Worm (Caenorhabditis elegans): ENCODE results near the gene F56D6.14.

DNA sequence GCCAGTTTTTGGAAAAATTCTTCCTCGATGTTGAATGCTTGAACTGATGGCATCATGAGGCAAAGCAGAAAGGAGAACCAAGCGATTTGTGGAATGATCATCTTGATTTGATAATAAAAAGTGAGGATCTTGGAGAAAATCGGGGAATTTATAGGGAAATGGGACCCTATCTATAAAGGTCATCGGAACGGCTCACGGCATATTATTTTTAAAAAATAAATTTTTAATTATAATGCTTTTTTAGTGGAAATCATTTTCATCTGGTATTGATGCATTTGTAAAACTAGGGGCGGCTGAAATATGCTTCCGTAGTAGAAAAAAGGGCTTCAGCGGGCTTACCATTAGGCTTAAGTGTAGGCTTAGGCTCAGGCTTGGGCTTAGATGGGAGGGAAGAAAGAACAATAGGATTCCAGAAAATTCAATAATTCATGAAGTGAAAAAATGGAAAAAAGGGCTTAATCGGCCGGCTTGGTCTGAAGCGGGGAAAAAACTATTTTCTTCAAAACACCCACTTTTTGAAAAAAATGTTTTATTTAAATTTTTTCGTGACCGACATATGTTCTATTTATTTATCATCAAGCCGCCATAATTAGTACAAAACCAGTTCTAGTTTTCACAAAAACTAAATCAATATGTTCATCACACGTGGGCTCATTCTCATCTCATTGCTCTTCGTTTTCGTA lies 9.9 kb upstream of the F56D6.14 start, which contains the start of the genes F56D6.22 and F56D6.12:
- TF ChIP-seq sma-3 (GFP tag; optimal IDR thresholded peaks at IDR 0.05) (no peak), ztf-1 (GFP tag; conservative IDR thresholded peaks at IDR 0.05) (no peak), snpc-4 (tag; optimal IDR thresholded peaks at IDR 0.05) (no peak), ceh-82 (tag; optimal IDR thresholded peaks at IDR 0.05) (no peak), nhr-12 (tag; optimal IDR thresholded peaks at IDR 0.05) (no peak), lin-13 (GFP tag; optimal IDR thresholded peaks at IDR 0.05) (no peak), nhr-25 (tag; optimal IDR thresholded peaks at IDR 0.05) (no peak), C34F6.9 (tag; optimal IDR thresholded peaks at IDR 0.05) (no peak), lin-39 (tag; optimal IDR thresholded peaks at IDR 0.05) (no peak), unc-55 (GFP tag; optimal IDR thresholded peaks at IDR 0.05) (no peak), gmeb-1 (tag; optimal IDR thresholded peaks at IDR 0.05) (no peak), blmp-1 (tag; optimal IDR thresholded peaks at IDR 0.05; ENCODE audit: insufficient read depth) (no peak)

Data from whole organism, L2 larva.